Fruit fly (Drosophila melanogaster) whole organism, embryonic: ENCODE results near the gene CG15333.
A peak's percentile ranks its signal among the peaks of the same experiment; 100 is the strongest.

ENCODE experiments used
- ATbp ChIP-seq: fragments of 200-800 bp; sonication (Bioruptor generic); optimal IDR thresholded peaks from 2 replicates; lab custom pipeline; 2017; ENCODE audit warnings: missing biosample characterization, mild to moderate bottlenecking, missing genetic modification characterization, missing genetic modification reagents
- Antp ChIP-seq: fragments of 200-800 bp; sonication (Bioruptor generic); optimal IDR thresholded peaks from 3 replicates; lab custom pipeline; 2016; ENCODE audit warnings: missing biosample characterization, missing genetic modification characterization
- Awh ChIP-seq: fragments of 200-800 bp; sonication (Bioruptor generic); IDR thresholded peaks from 2 replicates; pipeline ENCODE4, ENCODE4 v1.3.6; 2022; ENCODE audit warnings: missing biosample characterization, missing genetic modification characterization
- CG10979 ChIP-seq: fragments of 200-800 bp; sonication (Bioruptor generic); optimal IDR thresholded peaks from 2 replicates; lab custom pipeline; 2018; ENCODE audit warnings: missing biosample characterization, mild to moderate bottlenecking, missing genetic modification characterization, moderate library complexity
- CG12219 ChIP-seq: fragments of 200-800 bp; sonication (Bioruptor generic); optimal IDR thresholded peaks from 3 replicates; lab custom pipeline; 2018; ENCODE audit warnings: missing biosample characterization, mild to moderate bottlenecking, missing genetic modification characterization
- CG12659 ChIP-seq: fragments of 200-800 bp; sonication (Bioruptor generic); optimal IDR thresholded peaks from 3 replicates; lab custom pipeline; 2017; ENCODE audit warnings: mild to moderate bottlenecking, missing biosample characterization, missing genetic modification reagents, missing genetic modification characterization
- CG13624 ChIP-seq: fragments of 200-800 bp; sonication (Bioruptor generic); optimal IDR thresholded peaks from 2 replicates; lab custom pipeline; 2016; ENCODE audit warnings: missing biosample characterization, missing genetic modification characterization
- CG13775 ChIP-seq: fragments of 200-800 bp; sonication (Bioruptor generic); optimal IDR thresholded peaks from 3 replicates; lab custom pipeline; 2017; ENCODE audit warnings: missing biosample characterization, mild to moderate bottlenecking, missing genetic modification characterization
- CG14014 ChIP-seq: fragments of 200-800 bp; sonication (Bioruptor generic); IDR thresholded peaks from 2 replicates; pipeline ENCODE4 v1.3.6; 2022; ENCODE audit warnings: missing biosample characterization, missing genetic modification characterization
- CG1603 ChIP-seq: fragments of 200-800 bp; sonication (Bioruptor generic); optimal IDR thresholded peaks from 2 replicates; lab custom pipeline; 2019; ENCODE audit warnings: missing biosample characterization, mild to moderate bottlenecking, missing genetic modification characterization, moderate library complexity
- CG17361 ChIP-seq: fragments of 200-800 bp; sonication (Bioruptor generic); IDR thresholded peaks from 3 replicates; pipeline ENCODE4 v1.3.6; 2022; ENCODE audit warnings: missing biosample characterization, missing genetic modification characterization
- CG1792 ChIP-seq: fragments of 200-800 bp; sonication (Bioruptor generic); optimal IDR thresholded peaks from 2 replicates; lab custom pipeline; 2016; ENCODE audit warnings: missing biosample characterization, missing genetic modification characterization
- CG18599 ChIP-seq: fragments of 200-800 bp; sonication (Bioruptor generic); optimal IDR thresholded peaks from 3 replicates; lab custom pipeline; 2017; ENCODE audit warnings: missing biosample characterization, missing genetic modification characterization, mild to moderate bottlenecking, moderate library complexity, missing genetic modification reagents
- CG3847 ChIP-seq: fragments of 200-800 bp; sonication (Bioruptor generic); IDR thresholded peaks from 2 replicates; pipeline ENCODE4 v1.3.6; 2022; ENCODE audit warnings: missing biosample characterization, missing genetic modification characterization
- CG4328 ChIP-seq: fragments of 200-800 bp; sonication (Bioruptor generic); optimal IDR thresholded peaks from 3 replicates; lab custom pipeline; 2017; ENCODE audit warnings: missing biosample characterization, missing genetic modification reagents, missing genetic modification characterization
- CG4404 ChIP-seq: fragments of 200-800 bp; sonication (Bioruptor generic); IDR thresholded peaks from 2 replicates; pipeline ENCODE4 v1.3.6; 2022; ENCODE audit warnings: missing biosample characterization, missing genetic modification characterization
- CG4820 ChIP-seq: fragments of 200-800 bp; sonication (Bioruptor generic); optimal IDR thresholded peaks from 3 replicates; lab custom pipeline; 2016; ENCODE audit warnings: missing biosample characterization, missing genetic modification characterization
- CG6654 ChIP-seq: fragments of 200-800 bp; sonication (Bioruptor generic); optimal IDR thresholded peaks from 2 replicates; lab custom pipeline; 2017; ENCODE audit warnings: missing biosample characterization, mild to moderate bottlenecking, missing genetic modification characterization
- CG8924 ChIP-seq: fragments of 200-800 bp; optimal IDR thresholded peaks from 3 replicates; lab custom pipeline; 2019; ENCODE audit warnings: missing biosample characterization, mild to moderate bottlenecking, missing genetic modification characterization, moderate library complexity
- CG9817 ChIP-seq: fragments of 200-800 bp; sonication (Bioruptor generic); optimal IDR thresholded peaks from 2 replicates; lab custom pipeline; 2018; ENCODE audit warnings: missing biosample characterization, mild to moderate bottlenecking, missing genetic modification characterization, moderate library complexity
- E2f1 ChIP-seq: fragments of 200-800 bp; sonication (Bioruptor generic); IDR thresholded peaks from 2 replicates; pipeline ENCODE4 v1.3.6; 2022; ENCODE audit warnings: missing biosample characterization, missing genetic modification characterization
- Eip74EF ChIP-seq, 2 experiments: fragments of 200-800 bp in 1 of 2; fragments of >200 bp in 1 of 2; sonication (Bioruptor generic) in 1 of 2; optimal IDR thresholded peaks; 2 replicates each; lab custom pipeline; 2017 to 2019; ENCODE audit warnings: missing biosample characterization in 2 of 2, missing genetic modification characterization in 2 of 2, mild to moderate bottlenecking in 1 of 2, moderate library complexity in 1 of 2
- Ets97D ChIP-seq: fragments of 200-800 bp; sonication (Bioruptor generic); optimal IDR thresholded peaks from 3 replicates; lab custom pipeline; 2016; ENCODE audit warnings: missing biosample characterization, missing genetic modification characterization
- HLH54F ChIP-seq: fragments of 200-800 bp; sonication (Bioruptor generic); optimal IDR thresholded peaks from 3 replicates; lab custom pipeline; 2016; ENCODE audit warnings: missing biosample characterization, missing genetic modification characterization
- Hr3 ChIP-seq: fragments of 200-800 bp; sonication (Bioruptor generic); optimal IDR thresholded peaks from 3 replicates; lab custom pipeline; 2016; ENCODE audit warnings: missing biosample characterization, missing genetic modification characterization
- Jarid2 ChIP-seq: fragments of 200-800 bp; sonication (Bioruptor generic); optimal IDR thresholded peaks from 3 replicates; lab custom pipeline; 2017; ENCODE audit warnings: mild to moderate bottlenecking, missing biosample characterization, missing genetic modification reagents, missing genetic modification characterization
- Mes4 ChIP-seq: fragments of 200-800 bp; sonication (Bioruptor generic); optimal IDR thresholded peaks from 2 replicates; lab custom pipeline; 2016; ENCODE audit warnings: missing biosample characterization, missing genetic modification characterization
- NFAT ChIP-seq: fragments of 200-800 bp; sonication (Bioruptor generic); IDR thresholded peaks from 2 replicates; pipeline ENCODE4 v1.3.6; 2022; ENCODE audit warnings: missing biosample characterization, missing genetic modification characterization
- Ravus ChIP-seq: fragments of 200-800 bp; sonication (Bioruptor generic); IDR thresholded peaks from 2 replicates; pipeline ENCODE4 v1.3.6; 2022; ENCODE audit warnings: missing biosample characterization, missing genetic modification characterization
- Six4 ChIP-seq: fragments of 200-800 bp; sonication (Bioruptor generic); optimal IDR thresholded peaks from 2 replicates; lab custom pipeline; 2016; ENCODE audit warnings: missing biosample characterization, missing genetic modification characterization
- Ssrp ChIP-seq: fragments of 200-800 bp; sonication (Bioruptor generic); optimal IDR thresholded peaks from 2 replicates; lab custom pipeline; 2018; ENCODE audit warnings: missing biosample characterization, mild to moderate bottlenecking, missing genetic modification characterization, moderate library complexity
- cato ChIP-seq: fragments of 200-800 bp; sonication (Bioruptor generic); optimal IDR thresholded peaks from 2 replicates; lab custom pipeline; 2016; ENCODE audit warnings: missing biosample characterization, missing genetic modification characterization, borderline replicate concordance
- caup ChIP-seq: fragments of 200-800 bp; sonication (Bioruptor generic); optimal IDR thresholded peaks from 3 replicates; lab custom pipeline; 2017; ENCODE audit warnings: missing biosample characterization, mild to moderate bottlenecking, missing genetic modification characterization, moderate library complexity; ENCODE audit not compliant: severe bottlenecking
- dmrt99B ChIP-seq: fragments of 200-800 bp; sonication (Bioruptor generic); optimal IDR thresholded peaks from 2 replicates; lab custom pipeline; 2018; ENCODE audit warnings: missing biosample characterization, mild to moderate bottlenecking, missing genetic modification characterization, moderate library complexity
- ewg ChIP-seq: fragments of 200-800 bp; sonication (Bioruptor generic); optimal IDR thresholded peaks from 3 replicates; lab custom pipeline; 2017; ENCODE audit warnings: mild to moderate bottlenecking, missing biosample characterization, missing genetic modification reagents, missing genetic modification characterization
- gem ChIP-seq: fragments of 200-800 bp; sonication (Bioruptor generic); optimal IDR thresholded peaks from 2 replicates; lab custom pipeline; 2019; ENCODE audit warnings: missing biosample characterization, mild to moderate bottlenecking, missing genetic modification characterization, moderate library complexity
- her ChIP-seq: fragments of 200-800 bp; sonication (Bioruptor generic); optimal IDR thresholded peaks from 2 replicates; lab custom pipeline; 2016; ENCODE audit warnings: missing biosample characterization, missing genetic modification characterization
- jigr1 ChIP-seq: fragments of 200-800 bp; sonication (Bioruptor generic); IDR thresholded peaks from 3 replicates; pipeline ENCODE4 v1.3.6; 2022; ENCODE audit warnings: missing biosample characterization, missing genetic modification characterization
- jing ChIP-seq: fragments of 200-800 bp; sonication (Bioruptor generic); optimal IDR thresholded peaks from 2 replicates; lab custom pipeline; 2018; ENCODE audit warnings: missing biosample characterization, mild to moderate bottlenecking, missing genetic modification characterization
- lmd ChIP-seq: fragments of 200-800 bp; sonication (Bioruptor generic); IDR thresholded peaks from 2 replicates; pipeline ENCODE4 v1.3.6; 2022; ENCODE audit warnings: missing biosample characterization, missing genetic modification characterization
- nerfin-1 ChIP-seq: fragments of 200-800 bp; sonication (Bioruptor generic); optimal IDR thresholded peaks from 3 replicates; lab custom pipeline; 2019; ENCODE audit warnings: missing biosample characterization, mild to moderate bottlenecking, missing genetic modification characterization, moderate library complexity
- pzg ChIP-seq: fragments of 200-800 bp; sonication (Bioruptor generic); optimal IDR thresholded peaks from 3 replicates; lab custom pipeline; 2018; ENCODE audit warnings: missing biosample characterization, mild to moderate bottlenecking, missing genetic modification characterization, moderate library complexity
- sd ChIP-seq: fragments of 200-800 bp; sonication (Bioruptor generic); optimal IDR thresholded peaks from 3 replicates; lab custom pipeline; 2018; ENCODE audit warnings: missing biosample characterization, mild to moderate bottlenecking, missing genetic modification characterization, moderate library complexity
- tll ChIP-seq, 2 experiments: fragments of 200-800 bp in 1 of 2; fragments of >200 bp in 1 of 2; sonication (Bioruptor generic) in 1 of 2; optimal IDR thresholded peaks; 2 replicates each; lab custom pipeline; 2017 to 2019; ENCODE audit warnings: missing biosample characterization in 2 of 2, missing genetic modification characterization in 2 of 2, mild to moderate bottlenecking in 1 of 2, moderate library complexity in 1 of 2
- tna ChIP-seq: fragments of 200-800 bp; sonication (Bioruptor generic); IDR thresholded peaks from 2 replicates; pipeline ENCODE4 v1.3.6; 2022; ENCODE audit warnings: missing biosample characterization, missing genetic modification characterization; ENCODE audit not compliant: partially characterized antibody
- toy ChIP-seq: fragments of 200-800 bp; sonication (Bioruptor generic); IDR thresholded peaks from 2 replicates; pipeline ENCODE4 v1.3.6; 2022; ENCODE audit warnings: missing biosample characterization, missing genetic modification characterization
- ttk ChIP-seq: fragments of 200-800 bp; sonication (Bioruptor generic); IDR thresholded peaks from 2 replicates; pipeline ENCODE4 v2.1.2; 2022; ENCODE audit warnings: missing biosample characterization, missing genetic modification characterization
- vnd ChIP-seq: fragments of 200-800 bp; sonication (Bioruptor generic); IDR thresholded peaks from 3 replicates; pipeline ENCODE4 v1.3.6; 2022; ENCODE audit warnings: missing biosample characterization, missing genetic modification characterization; ENCODE audit not compliant: partially characterized antibody
- zfh2 ChIP-seq: fragments of 200-800 bp; sonication (Bioruptor generic); optimal IDR thresholded peaks from 2 replicates; lab custom pipeline; 2016; ENCODE audit warnings: missing biosample characterization, missing genetic modification characterization

CG15333 gene

DNA sequence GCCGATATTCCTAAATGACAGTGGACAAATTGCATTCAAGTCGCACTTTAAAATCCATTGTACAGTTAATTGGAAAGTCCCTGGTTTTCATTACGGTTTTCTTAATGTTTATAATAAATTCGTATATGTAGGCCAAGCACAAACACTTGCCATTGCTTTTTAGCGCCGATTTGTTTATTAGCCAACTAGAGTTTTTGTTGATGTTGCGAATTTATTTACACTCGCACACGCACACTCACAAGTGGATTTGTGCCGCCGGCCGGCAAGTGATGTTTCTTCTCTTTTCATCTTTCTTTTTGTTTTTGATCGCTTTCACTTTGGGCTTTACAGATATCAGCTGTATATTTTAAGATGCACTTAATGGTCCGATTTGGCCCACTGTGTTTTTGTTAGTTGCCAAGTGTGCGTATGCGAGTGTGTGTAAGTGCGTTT lies 36.2 kb upstream of the CG15333 start (continued):
- TF ChIP-seq tna (GFP tag; lab: Robert Waterston, UW): no peak
- TF ChIP-seq Antp (GFP tag; lab: Kevin White, UChicago): peak; percentile 69
- peak; percentile 64 for TF ChIP-seq CG13624 (GFP tag; lab: Kevin White, UChicago)
- TF ChIP-seq CG1603 (tag; lab: Kevin White, UChicago): no peak
- TF ChIP-seq CG9817 (tag; lab: Kevin White, UChicago): peak; percentile 68
- peak; percentile 42; the same call in 1 of the 2 replicates for TF ChIP-seq NFAT (GFP tag; lab: Robert Waterston, UW)
- peak; percentile 54; the same call in 1 of the 3 replicates for TF ChIP-seq jigr1 (GFP tag; lab: Robert Waterston, UW)
- TF ChIP-seq toy (GFP tag; lab: Robert Waterston, UW): no peak
- TF ChIP-seq CG4404 (GFP tag; lab: Robert Waterston, UW): peak; percentile 40; the same call in 1 of the 2 replicates
- TF ChIP-seq CG17361: peak; percentile 92
- peak; percentile 74 for TF ChIP-seq CG10979
- peak; percentile 84 for TF ChIP-seq HLH54F (GFP tag; lab: Kevin White, UChicago)
- peak in 1 of 2 experiments; percentile 61 for TF ChIP-seq Eip74EF (GFP tag; optimal IDR thresholded peaks at IDR 0.05; lab: Kevin White, UChicago)
- peak; percentile 15 for TF ChIP-seq Ets97D (GFP tag; lab: Kevin White, UChicago)
- peak; percentile 78 for TF ChIP-seq CG13775 (GFP tag; lab: Kevin White, UChicago)
- TF ChIP-seq zfh2 (GFP tag; lab: Kevin White, UChicago): peak; percentile 75
- TF ChIP-seq ewg (GFP tag; lab: Kevin White, UChicago): peak; percentile 54
- no peak for TF ChIP-seq vnd
- TF ChIP-seq Jarid2: no peak
- no peak for TF ChIP-seq tll (GFP tag; optimal IDR thresholded peaks at IDR 0.05; lab: Kevin White, UChicago)
- TF ChIP-seq lmd (GFP tag; lab: Robert Waterston, UW): peak; percentile 77
- TF ChIP-seq jing (GFP tag; lab: Kevin White, UChicago): peak; percentile 44
- peak; percentile 55 for TF ChIP-seq her (GFP tag; lab: Kevin White, UChicago)
- peak; percentile 64 for TF ChIP-seq Hr3
- peak; percentile 40 for TF ChIP-seq ATbp (GFP tag; lab: Kevin White, UChicago)
- TF ChIP-seq Awh (GFP tag; lab: Robert Waterston, UW): no peak
- TF ChIP-seq E2f1: peak; percentile 48; the same call in 1 of the 2 replicates
- TF ChIP-seq dmrt99B (tag; lab: Kevin White, UChicago): peak; percentile 81
- no peak for TF ChIP-seq sd
- peak; percentile 72 for TF ChIP-seq caup
- peak; percentile 77 for TF ChIP-seq CG6654
- peak; percentile 25; the same call in 1 of the 2 replicates for TF ChIP-seq CG3847 (GFP tag; lab: Robert Waterston, UW)
- TF ChIP-seq gem (tag; lab: Kevin White, UChicago): peak; percentile 84
- TF ChIP-seq CG8924 (tag; lab: Kevin White, UChicago): peak; percentile 65
- TF ChIP-seq cato: peak; percentile 60
- TF ChIP-seq Ssrp: peak; percentile 79
- peak; percentile 39; the same call in 1 of the 2 replicates for TF ChIP-seq ttk (GFP tag; lab: Robert Waterston, UW)
- peak; percentile 44; the same call in 1 of the 2 replicates for TF ChIP-seq CG14014 (GFP tag; lab: Robert Waterston, UW)
- peak; percentile 76 for TF ChIP-seq CG4328 (GFP tag; lab: Kevin White, UChicago)
- TF ChIP-seq CG12659 (GFP tag; lab: Kevin White, UChicago): peak; percentile 79
- peak; percentile 64 for TF ChIP-seq CG4820 (GFP tag; lab: Kevin White, UChicago)
- peak; percentile 15 for TF ChIP-seq nerfin-1 (tag; lab: Kevin White, UChicago)
- no peak for TF ChIP-seq Ravus
- TF ChIP-seq CG1792 (GFP tag; lab: Kevin White, UChicago): peak; percentile 28
- no peak for TF ChIP-seq pzg (GFP tag; lab: Kevin White, UChicago)
- TF ChIP-seq Six4 (GFP tag; lab: Kevin White, UChicago): peak; percentile 59
- TF ChIP-seq Mes4 (GFP tag; lab: Kevin White, UChicago): peak; percentile 60
- TF ChIP-seq CG12219 (GFP tag; lab: Kevin White, UChicago): peak; percentile 19
- peak; percentile 72 for TF ChIP-seq CG18599
